Worm (Caenorhabditis elegans) whole organism, L4/young adult: ENCODE data around the gene F53B1.3.

Source experiments
- W03F9.2 ChIP-seq: fragments of 150-350 bp; optimal IDR thresholded peaks from 2 replicates; lab custom pipeline; 2014; ENCODE audit warnings: missing biosample characterization, missing genetic modification characterization
- dao-5 ChIP-seq: sonication (generic microtip); optimal IDR thresholded peaks from 2 replicates; lab custom pipeline; 2016; ENCODE audit warnings: missing genotype, missing genetic modification characterization, moderate library complexity, missing compliant biosample characterization
- him-1 ChIP-seq: sonication (generic microtip); optimal IDR thresholded peaks from 2 replicates; lab custom pipeline; 2016; ENCODE audit warnings: missing genotype, missing genetic modification reagents, missing genetic modification characterization, missing compliant biosample characterization

DNA sequence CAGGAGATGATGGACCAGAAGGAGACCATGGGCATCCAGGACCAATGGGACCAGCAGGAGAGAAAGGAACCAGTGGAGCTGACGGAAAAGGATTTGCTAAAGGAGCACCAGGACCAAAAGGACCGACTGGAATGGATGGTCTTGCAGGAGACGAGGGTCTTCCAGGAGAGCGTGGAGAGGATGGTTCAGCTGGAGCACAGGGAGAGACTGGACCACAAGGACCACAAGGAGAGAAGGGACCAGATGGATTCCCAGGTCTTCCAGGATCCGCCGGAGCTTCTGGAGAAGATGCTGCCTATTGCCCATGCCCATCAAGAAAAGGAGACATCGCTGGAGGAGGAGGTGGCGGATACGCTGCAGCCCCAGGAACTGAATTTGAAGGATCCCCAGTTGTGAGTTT lies 11.3 kb upstream of the F53B1.3 start:
- TF ChIP-seq dao-5 (tag; lab: Kevin White, UChicago) (no peak), him-1 (tag; lab: Kevin White, UChicago) (no peak), W03F9.2 (tag; lab: Kevin White, UChicago) (no peak)
